Fruit fly (Drosophila melanogaster) whole organism, wandering third instar larva: ENCODE results near the gene CG5687.

Experiments used
- Hr78 ChIP-seq: fragments of >200 bp; optimal IDR thresholded peaks from 2 replicates; lab custom pipeline; 2017; ENCODE audit warnings: missing biosample characterization, missing genetic modification characterization
- OdsH ChIP-seq: fragments of 200-800 bp; sonication (Bioruptor generic); optimal IDR thresholded peaks from 2 replicates; lab custom pipeline; 2016; ENCODE audit warnings: missing biosample characterization, mild to moderate bottlenecking, missing genetic modification characterization
- brk ChIP-seq: fragments of 200-800 bp; sonication (Bioruptor generic); optimal IDR thresholded peaks from 2 replicates; lab custom pipeline; 2016; ENCODE audit warnings: missing biosample characterization, mild to moderate bottlenecking, missing genetic modification characterization
- lola ChIP-seq: fragments of >200 bp; optimal IDR thresholded peaks from 2 replicates; lab custom pipeline; 2017; ENCODE audit warnings: missing biosample characterization, missing genetic modification characterization
- sage ChIP-seq: fragments of 200-800 bp; sonication (Bioruptor generic); optimal IDR thresholded peaks from 2 replicates; lab custom pipeline; 2016; ENCODE audit warnings: missing biosample characterization, mild to moderate bottlenecking, missing genetic modification characterization
- usp ChIP-seq: fragments of >200 bp; optimal IDR thresholded peaks from 2 replicates; lab custom pipeline; 2017; ENCODE audit warnings: missing biosample characterization, missing genetic modification characterization
- woc ChIP-seq: sonication (Bioruptor generic); optimal IDR thresholded peaks from 2 replicates; lab custom pipeline; 2016; ENCODE audit warnings: missing biosample characterization, mild to moderate bottlenecking, missing genetic modification characterization

- TF ChIP-seq OdsH (GFP tag; lab: Kevin White, UChicago) = no peak
- TF ChIP-seq Hr78 (GFP tag; lab: Kevin White, UChicago) = no peak
- no peak for TF ChIP-seq usp
- TF ChIP-seq brk = no peak
- TF ChIP-seq lola (GFP tag; lab: Kevin White, UChicago) = no peak
- no peak for TF ChIP-seq sage
- no peak for TF ChIP-seq woc
Observed at dm6 chr3L:1909000-1909399, 29.9 kb downstream of the CG5687 start.
